Worm (Caenorhabditis elegans): ENCODE results near the gene tomm-7.

ce11 chrIII:7896925-7897324 is 37.5 kb downstream of the tomm-7 start, which contains the start of gene ZK688.10:
- TF ChIP-seq pha-4 (tag; optimal IDR thresholded peaks at IDR 0.05) (no peak), ztf-11 (tag; optimal IDR thresholded peaks at IDR 0.05) (no peak), mep-1 (tag; optimal IDR thresholded peaks at IDR 0.05) (no peak), nhr-237 (tag; optimal IDR thresholded peaks at IDR 0.05) (no peak), unc-120 (tag; optimal IDR thresholded peaks at IDR 0.05; ENCODE audit: poor library complexity, severe bottlenecking) (no peak), snpc-4 (tag; optimal IDR thresholded peaks at IDR 0.05) (no peak), elt-1 (tag; optimal IDR thresholded peaks at IDR 0.05; ENCODE audit: borderline replicate concordance, insufficient read depth) (no peak), unc-39 (tag; optimal IDR thresholded peaks at IDR 0.05) (no peak), hlh-1 (tag; optimal IDR thresholded peaks at IDR 0.05) (no peak), elt-3 (tag; optimal IDR thresholded peaks at IDR 0.05) (no peak), unc-62 (GFP tag; optimal IDR thresholded peaks at IDR 0.05) (no peak), nhr-12 (tag; optimal IDR thresholded peaks at IDR 0.05) (no peak)

All from whole organism, mixed stage, embryonic.